Worm (Caenorhabditis elegans) whole organism, L1 larva: Measurements from ENCODE around the gene str-88.

Experiments used
- efl-1 ChIP-seq, 4 experiments: fragments of 150-350 bp; optimal IDR thresholded peaks in 3 of 4; peaks in 1 of 4; 1 replicate in 1 of 4; 2 replicates in 3 of 4; lab custom pipeline; 2014; ENCODE audit warnings: missing biosample characterization in 2 of 4, missing genetic modification characterization in 2 of 4, missing genetic modification reagents in 2 of 4
- fos-1 ChIP-seq: fragments of 150-350 bp; optimal IDR thresholded peaks from 2 replicates; lab custom pipeline; 2014; ENCODE audit warnings: missing biosample characterization, missing genetic modification characterization
- mdl-1 ChIP-seq, 2 experiments: fragments of 150-350 bp; optimal IDR thresholded peaks; 2 replicates each; lab custom pipeline; 2014 to 2017; ENCODE audit warnings: missing biosample characterization in 2 of 2, missing genetic modification characterization in 2 of 2, inconsistent platforms in 1 of 2
- nhr-11 ChIP-seq: fragments of 150-350 bp; optimal IDR thresholded peaks from 2 replicates; lab custom pipeline; 2014; ENCODE audit warnings: missing biosample characterization, missing genetic modification characterization
- nhr-237 ChIP-seq: fragments of 150-350 bp; optimal IDR thresholded peaks from 2 replicates; lab custom pipeline; 2014; ENCODE audit warnings: missing biosample characterization, missing genetic modification characterization
- nhr-76 ChIP-seq: sonication (generic microtip); optimal IDR thresholded peaks from 2 replicates; lab custom pipeline; 2017; ENCODE audit warnings: missing biosample characterization, missing genetic modification characterization
- sptf-1 ChIP-seq: fragments of 150-350 bp; optimal IDR thresholded peaks from 2 replicates; lab custom pipeline; 2014; ENCODE audit warnings: missing biosample characterization, missing genetic modification characterization
- ztf-4 ChIP-seq: fragments of 150-350 bp; optimal IDR thresholded peaks from 2 replicates; lab custom pipeline; 2014; ENCODE audit warnings: missing biosample characterization, missing genetic modification characterization

DNA sequence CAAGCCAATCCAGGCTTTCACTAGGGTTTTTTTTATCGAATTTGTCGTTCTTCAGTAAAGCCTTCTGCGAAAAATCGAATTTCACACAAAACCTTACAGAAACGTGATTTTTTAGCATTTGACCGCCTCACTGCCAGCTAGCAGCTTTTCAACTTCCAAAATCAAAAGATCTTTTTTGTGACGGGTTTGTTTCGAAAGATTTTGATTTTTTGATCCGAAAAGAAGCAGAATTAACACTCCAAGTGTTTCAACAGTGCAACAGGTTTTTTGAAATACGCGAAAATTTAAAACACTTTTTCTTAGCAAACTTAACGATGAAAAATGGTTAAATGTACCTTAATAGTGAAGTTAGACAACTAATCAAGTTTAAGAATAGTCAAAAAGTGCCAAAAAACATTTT is 42.2 kb downstream of the str-88 start, which contains the start of gene clec-229:
- TF ChIP-seq nhr-76 (tag; lab: Kevin White, UChicago) (no peak), mdl-1 (tag; optimal IDR thresholded peaks at IDR 0.05; lab: Kevin White, UChicago) (no peak), efl-1 (optimal IDR thresholded peaks at IDR 0.05; lab: Kevin White, UChicago) (no peak), efl-1 (GFP tag; optimal IDR thresholded peaks at IDR 0.05 in 1 of 2; lab: Kevin White, UChicago) (no peak), sptf-1 (tag; lab: Kevin White, UChicago) (no peak), ztf-4 (tag; lab: Kevin White, UChicago) (no peak), fos-1 (no peak), nhr-237 (tag; lab: Kevin White, UChicago) (no peak), nhr-11 (tag; lab: Kevin White, UChicago) (no peak)
